Worm (Caenorhabditis elegans) whole organism, young adult: Measurements from ENCODE around the gene F34H10.5.

Experiments used
- F23B12.7 ChIP-seq: sonication (generic microtip); optimal IDR thresholded peaks from 2 replicates; lab custom pipeline; 2017; ENCODE audit warnings: missing genetic modification characterization, mild to moderate bottlenecking, missing compliant biosample characterization, antibody characterized with exemption, moderate library complexity; ENCODE audit not compliant: insufficient read depth
- Y67H2A.10 ChIP-seq: fragments of 200-800 bp; sonication (Bioruptor generic); conservative IDR thresholded peaks from 2 replicates; pipeline ENCODE4 v1.3.6; 2022; ENCODE audit warnings: missing genetic modification reagents, missing genetic modification characterization, missing compliant biosample characterization
- Y95B8A.8 ChIP-seq: fragments of 200-800 bp; sonication (Bioruptor generic); IDR thresholded peaks from 2 replicates; pipeline ENCODE4 v1.3.6; 2022; ENCODE audit warnings: missing genetic modification reagents, missing genetic modification characterization, missing compliant biosample characterization
- aptf-2 ChIP-seq: fragments of 200-800 bp; sonication (Bioruptor generic); conservative IDR thresholded peaks from 2 replicates; pipeline ENCODE4 v1.3.6; 2022; ENCODE audit warnings: missing genetic modification reagents, missing genetic modification characterization, missing compliant biosample characterization
- athp-1 ChIP-seq: sonication (generic microtip); optimal IDR thresholded peaks from 2 replicates; lab custom pipeline; 2017; ENCODE audit warnings: mild to moderate bottlenecking, missing genetic modification characterization, missing compliant biosample characterization
- attf-6 ChIP-seq: fragments of 200-800 bp; sonication (Bioruptor generic); IDR thresholded peaks from 2 replicates; pipeline ENCODE4 v1.3.6; 2022; ENCODE audit warnings: missing genetic modification reagents, missing genetic modification characterization, missing compliant biosample characterization
- ceh-40 ChIP-seq: fragments of 200-800 bp; sonication (Bioruptor generic); IDR thresholded peaks from 2 replicates; pipeline ENCODE4 v1.3.6; 2022; ENCODE audit warnings: missing genetic modification characterization, missing compliant biosample characterization
- ceh-58 ChIP-seq: fragments of 200-800 bp; sonication (Bioruptor generic); IDR thresholded peaks from 2 replicates; pipeline ENCODE4 v1.3.6; 2022; ENCODE audit warnings: missing genetic modification characterization, missing compliant biosample characterization
- pha-4 ChIP-seq: fragments of 150-350 bp; sonication (generic microtip); optimal IDR thresholded peaks from 2 replicates; lab custom pipeline; 2014; ENCODE audit warnings: missing biosample characterization, missing genetic modification reagents, missing genetic modification characterization
- ztf-3 ChIP-seq: fragments of 200-800 bp; sonication (Bioruptor generic); optimal IDR thresholded peaks from 2 replicates; lab custom pipeline; 2018; ENCODE audit warnings: mild to moderate bottlenecking, missing genetic modification characterization, missing compliant biosample characterization

DNA sequence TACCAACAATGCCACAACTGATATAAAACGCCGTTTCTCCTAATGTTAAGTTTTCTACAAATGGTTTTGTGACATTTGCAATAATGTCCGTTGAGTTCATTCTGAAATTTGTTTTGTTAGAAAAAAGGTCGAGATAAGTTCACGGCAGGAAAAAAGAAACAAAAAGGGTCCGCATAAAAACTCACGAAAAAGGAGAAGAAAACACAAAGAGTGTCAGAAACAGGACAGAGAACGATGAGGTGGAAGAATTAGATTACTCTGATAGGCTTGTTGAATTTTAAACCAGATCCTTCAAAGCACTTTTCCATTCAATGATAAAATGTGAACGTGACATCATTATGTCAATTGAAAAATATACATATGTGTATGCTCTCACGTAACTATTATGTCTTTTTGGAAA lies 17.5 kb downstream of the F34H10.5 start, which contains the start of gene aex-2:
- TF ChIP-seq pha-4 (no peak), F23B12.7 (no peak), aptf-2 (GFP tag; lab: Robert Waterston, UW) (no peak), ceh-58 (GFP tag; lab: Robert Waterston, UW) (no peak), ztf-3 (GFP tag; lab: Kevin White, UChicago) (no peak), attf-6 (no peak), Y67H2A.10 (GFP tag; lab: Robert Waterston, UW) (no peak), athp-1 (tag; lab: Kevin White, UChicago) (no peak), Y95B8A.8 (GFP tag; lab: Robert Waterston, UW) (no peak), ceh-40 (GFP tag; lab: Robert Waterston, UW) (no peak)
